Worm (Caenorhabditis elegans): ENCODE measurements around the gene mett-10.

- no peak for TF ChIP-seq pqm-1 (tag; optimal IDR thresholded peaks at IDR 0.05)
- TF ChIP-seq aha-1 (tag; optimal IDR thresholded peaks at IDR 0.05), result no peak
- TF ChIP-seq ceh-90 (tag; optimal IDR thresholded peaks at IDR 0.05), result no peak
- peak; percentile 71 for TF ChIP-seq dsc-1 (tag; optimal IDR thresholded peaks at IDR 0.05)
- no peak for TF ChIP-seq zip-4 (GFP tag; optimal IDR thresholded peaks at IDR 0.05)
- TF ChIP-seq ztf-11 (tag; optimal IDR thresholded peaks at IDR 0.05), result peak in 1 of 2 experiments; percentile 67
- no peak for TF ChIP-seq lin-39 (tag; optimal IDR thresholded peaks at IDR 0.05)
- TF ChIP-seq lsy-2 (tag; optimal IDR thresholded peaks at IDR 0.05), result peak; percentile 43 to 55
- peak; percentile 34 to 53 (median 46) for TF ChIP-seq ceh-82 (tag; optimal IDR thresholded peaks at IDR 0.05)
- peak; percentile 61 for TF ChIP-seq nhr-19 (GFP tag; conservative IDR thresholded peaks at IDR 0.05)
Measured at ce11 chrIII:10123586-10124233, 8.9 kb downstream of the mett-10 start, which contains the start of gene ttll-4.
